Fruit fly (Drosophila melanogaster) whole organism, embryonic: ENCODE results near the gene CG7519.

ENCODE experiments used
- BtbVII ChIP-seq: fragments of 200-800 bp; sonication (Bioruptor generic); optimal IDR thresholded peaks from 3 replicates; lab custom pipeline; 2017; ENCODE audit warnings: missing biosample characterization, mild to moderate bottlenecking, missing genetic modification characterization
- CG10209 ChIP-seq: fragments of 200-800 bp; sonication (Bioruptor generic); optimal IDR thresholded peaks from 3 replicates; lab custom pipeline; 2017; ENCODE audit warnings: missing biosample characterization, mild to moderate bottlenecking, missing genetic modification characterization, missing genetic modification reagents
- CG1024 ChIP-seq: fragments of 200-800 bp; sonication (Bioruptor generic); IDR thresholded peaks from 2 replicates; pipeline ENCODE4 v1.3.6; 2022; ENCODE audit warnings: missing biosample characterization, missing genetic modification characterization
- CG10321 ChIP-seq: fragments of 200-800 bp; sonication (Bioruptor generic); IDR thresholded peaks from 2 replicates; pipeline ENCODE4 v1.3.6; 2022; ENCODE audit warnings: missing biosample characterization, missing genetic modification characterization
- CG10959 ChIP-seq: fragments of 200-800 bp; sonication (Bioruptor generic); IDR thresholded peaks from 2 replicates; pipeline ENCODE4 v1.3.6; 2022; ENCODE audit warnings: missing biosample characterization, missing genetic modification characterization
- CG13775 ChIP-seq: fragments of 200-800 bp; sonication (Bioruptor generic); optimal IDR thresholded peaks from 3 replicates; lab custom pipeline; 2017; ENCODE audit warnings: missing biosample characterization, mild to moderate bottlenecking, missing genetic modification characterization
- CG15011 ChIP-seq: fragments of 200-800 bp; sonication (Bioruptor generic); optimal IDR thresholded peaks from 3 replicates; lab custom pipeline; 2018; ENCODE audit warnings: missing biosample characterization, mild to moderate bottlenecking, missing genetic modification characterization
- CG15479 ChIP-seq: fragments of 200-800 bp; sonication (Bioruptor generic); optimal IDR thresholded peaks from 3 replicates; lab custom pipeline; 2019; ENCODE audit warnings: missing biosample characterization, mild to moderate bottlenecking, missing genetic modification characterization, moderate library complexity
- CG15696 ChIP-seq: fragments of 200-800 bp; sonication (Bioruptor generic); optimal IDR thresholded peaks from 2 replicates; lab custom pipeline; 2019; ENCODE audit warnings: missing biosample characterization, mild to moderate bottlenecking, missing genetic modification characterization, moderate library complexity
- CG1602 ChIP-seq: fragments of 200-800 bp; sonication (Bioruptor generic); optimal IDR thresholded peaks from 3 replicates; lab custom pipeline; 2016; ENCODE audit warnings: missing biosample characterization, missing genetic modification characterization
- CG17328 ChIP-seq: fragments of 200-800 bp; sonication (Bioruptor generic); IDR thresholded peaks from 2 replicates; pipeline ENCODE4 v1.3.6; 2022; ENCODE audit warnings: missing biosample characterization, missing genetic modification characterization
- CG17385 ChIP-seq: fragments of 200-800 bp; sonication (Bioruptor generic); optimal IDR thresholded peaks from 3 replicates; lab custom pipeline; 2018; ENCODE audit warnings: missing biosample characterization, mild to moderate bottlenecking, missing genetic modification characterization
- CG17568 ChIP-seq: fragments of 200-800 bp; sonication (Bioruptor generic); optimal IDR thresholded peaks from 2 replicates; lab custom pipeline; 2018; ENCODE audit warnings: missing biosample characterization, mild to moderate bottlenecking, missing genetic modification characterization, moderate library complexity
- CG1832 ChIP-seq: fragments of 200-800 bp; sonication (Bioruptor generic); optimal IDR thresholded peaks from 2 replicates; lab custom pipeline; 2017; ENCODE audit warnings: missing biosample characterization, mild to moderate bottlenecking, missing genetic modification characterization, inconsistent platforms
- CG3065 ChIP-seq: fragments of 200-800 bp; sonication (Bioruptor generic); optimal IDR thresholded peaks from 2 replicates; lab custom pipeline; 2016; ENCODE audit warnings: missing biosample characterization, missing genetic modification characterization
- CG34224 ChIP-seq: fragments of 200-800 bp; sonication (Bioruptor generic); IDR thresholded peaks from 3 replicates; pipeline ENCODE4 v1.3.6; 2022; ENCODE audit warnings: missing biosample characterization, missing genetic modification characterization; ENCODE audit not compliant: partially characterized antibody
- CG6272 ChIP-seq: fragments of 200-800 bp; sonication (Bioruptor generic); IDR thresholded peaks from 2 replicates; pipeline ENCODE4 v1.3.6; 2022; ENCODE audit warnings: missing biosample characterization, missing genetic modification characterization
- CG7963 ChIP-seq: fragments of 200-800 bp; sonication (Bioruptor generic); IDR thresholded peaks from 3 replicates; pipeline ENCODE4 v1.3.6; 2022; ENCODE audit warnings: missing biosample characterization, missing genetic modification characterization; ENCODE audit not compliant: partially characterized antibody
- CG8924 ChIP-seq: fragments of 200-800 bp; optimal IDR thresholded peaks from 3 replicates; lab custom pipeline; 2019; ENCODE audit warnings: missing biosample characterization, mild to moderate bottlenecking, missing genetic modification characterization, moderate library complexity
- CG9215 ChIP-seq: fragments of 200-800 bp; sonication (Bioruptor generic); IDR thresholded peaks from 2 replicates; pipeline ENCODE4 v1.3.6; 2022; ENCODE audit warnings: missing biosample characterization, missing genetic modification characterization
- CG9609 ChIP-seq: fragments of 200-800 bp; sonication (Bioruptor generic); optimal IDR thresholded peaks from 3 replicates; lab custom pipeline; 2016; ENCODE audit warnings: missing biosample characterization, missing genetic modification characterization
- CoRest ChIP-seq: fragments of 200-800 bp; sonication (Bioruptor generic); optimal IDR thresholded peaks from 3 replicates; lab custom pipeline; 2018; ENCODE audit warnings: missing biosample characterization, mild to moderate bottlenecking, missing genetic modification characterization, moderate library complexity
- Dek ChIP-seq: fragments of 200-800 bp; sonication (Bioruptor generic); optimal IDR thresholded peaks from 3 replicates; lab custom pipeline; 2019; ENCODE audit warnings: missing biosample characterization, mild to moderate bottlenecking, missing genetic modification characterization, moderate library complexity
- Dll ChIP-seq: fragments of 200-800 bp; sonication (Bioruptor generic); IDR thresholded peaks from 4 replicates; pipeline ENCODE4 v1.3.6; 2022; ENCODE audit warnings: missing biosample characterization, missing genetic modification characterization; ENCODE audit not compliant: partially characterized antibody
- Dp ChIP-seq: fragments of 200-800 bp; sonication (Bioruptor generic); optimal IDR thresholded peaks from 2 replicates; lab custom pipeline; 2018; ENCODE audit warnings: missing biosample characterization, mild to moderate bottlenecking, missing genetic modification characterization, moderate library complexity
- Fer2 ChIP-seq: fragments of 200-800 bp; sonication (Bioruptor generic); optimal IDR thresholded peaks from 2 replicates; lab custom pipeline; 2018; ENCODE audit warnings: missing biosample characterization, mild to moderate bottlenecking, missing genetic modification characterization, moderate library complexity
- Fer3 ChIP-seq: fragments of 200-800 bp; sonication (Bioruptor generic); optimal IDR thresholded peaks from 2 replicates; lab custom pipeline; 2018; ENCODE audit warnings: missing biosample characterization, mild to moderate bottlenecking, missing genetic modification characterization, moderate library complexity
- HLHmδ ChIP-seq: fragments of 200-800 bp; sonication (Bioruptor generic); optimal IDR thresholded peaks from 2 replicates; lab custom pipeline; 2018; ENCODE audit warnings: missing biosample characterization, mild to moderate bottlenecking, missing genetic modification characterization, moderate library complexity
- Optix ChIP-seq: fragments of 200-800 bp; sonication (Bioruptor generic); IDR thresholded peaks from 3 replicates; pipeline ENCODE4 v1.3.6; 2022; ENCODE audit warnings: missing biosample characterization, missing genetic modification characterization
- Poxn ChIP-seq: fragments of 200-800 bp; sonication (Bioruptor generic); IDR thresholded peaks from 2 replicates; pipeline ENCODE4 v1.3.6; 2022; ENCODE audit warnings: missing biosample characterization, missing genetic modification characterization
- bsh ChIP-seq, 2 experiments: fragments of 200-800 bp; sonication (Bioruptor generic); optimal IDR thresholded peaks; 2 replicates each; lab custom pipeline; 2017 to 2018; ENCODE audit warnings: mild to moderate bottlenecking in 2 of 2, missing biosample characterization in 2 of 2, missing genetic modification characterization in 2 of 2, moderate library complexity in 1 of 2
- corto ChIP-seq: fragments of 200-800 bp; sonication (Bioruptor generic); optimal IDR thresholded peaks from 2 replicates; lab custom pipeline; 2016; ENCODE audit warnings: missing biosample characterization, mild to moderate bottlenecking, missing genetic modification characterization, moderate library complexity
- emc ChIP-seq: fragments of 200-800 bp; sonication (Bioruptor generic); optimal IDR thresholded peaks from 2 replicates; lab custom pipeline; 2016; ENCODE audit warnings: missing biosample characterization, missing genetic modification characterization
- esg ChIP-seq: fragments of 200-800 bp; sonication (Bioruptor generic); conservative IDR thresholded peaks from 2 replicates; pipeline ENCODE4 v1.3.6; 2022; ENCODE audit warnings: missing biosample characterization, missing genetic modification characterization
- gt ChIP-seq: fragments of 200-800 bp; sonication (Bioruptor generic); IDR thresholded peaks from 2 replicates; pipeline ENCODE4 v1.3.6; 2022; ENCODE audit warnings: missing biosample characterization, missing genetic modification characterization
- kah ChIP-seq: fragments of 200-800 bp; sonication (Bioruptor generic); optimal IDR thresholded peaks from 2 replicates; lab custom pipeline; 2018; ENCODE audit warnings: missing biosample characterization, mild to moderate bottlenecking, missing genetic modification characterization
- lola ChIP-seq, 3 experiments: fragments of >200 bp in 2 of 3; fragments of 200-800 bp in 1 of 3; sonication (Bioruptor generic) in 1 of 3; optimal IDR thresholded peaks; 2 replicates each; lab custom pipeline; 2017 to 2019; ENCODE audit warnings: missing biosample characterization in 3 of 3, missing genetic modification characterization in 3 of 3, mild to moderate bottlenecking in 1 of 3, moderate library complexity in 1 of 3
- maf-S ChIP-seq: fragments of 200-800 bp; sonication (Bioruptor generic); optimal IDR thresholded peaks from 2 replicates; lab custom pipeline; 2016; ENCODE audit warnings: missing biosample characterization, missing genetic modification characterization
- nau ChIP-seq: fragments of 200-800 bp; sonication (Bioruptor generic); optimal IDR thresholded peaks from 3 replicates; lab custom pipeline; 2017; ENCODE audit warnings: missing biosample characterization, mild to moderate bottlenecking, missing genetic modification characterization, missing genetic modification reagents
- p53 ChIP-seq: fragments of 200-800 bp; sonication (Bioruptor generic); optimal IDR thresholded peaks from 2 replicates; lab custom pipeline; 2016; ENCODE audit warnings: missing biosample characterization, missing genetic modification characterization
- pb ChIP-seq: fragments of 200-800 bp; sonication (Bioruptor generic); optimal IDR thresholded peaks from 3 replicates; lab custom pipeline; 2016; ENCODE audit warnings: missing biosample characterization, missing genetic modification characterization
- phol ChIP-seq: fragments of 200-800 bp; sonication (Bioruptor generic); optimal IDR thresholded peaks from 3 replicates; lab custom pipeline; 2018; ENCODE audit warnings: missing biosample characterization, mild to moderate bottlenecking, missing genetic modification characterization, moderate library complexity
- repo ChIP-seq: fragments of 200-800 bp; sonication (Bioruptor generic); optimal IDR thresholded peaks from 2 replicates; lab custom pipeline; 2016; ENCODE audit warnings: missing biosample characterization, missing genetic modification characterization
- seq ChIP-seq: fragments of 200-800 bp; sonication (Bioruptor generic); IDR thresholded peaks from 2 replicates; pipeline ENCODE4 v1.3.6; 2022; ENCODE audit warnings: missing biosample characterization, missing genetic modification characterization
- sima ChIP-seq: fragments of 200-800 bp; sonication (Bioruptor generic); optimal IDR thresholded peaks from 2 replicates; lab custom pipeline; 2016; ENCODE audit warnings: missing biosample characterization, missing genetic modification characterization
- trem ChIP-seq: fragments of 200-800 bp; optimal IDR thresholded peaks from 3 replicates; lab custom pipeline; 2019; ENCODE audit warnings: missing biosample characterization, mild to moderate bottlenecking, missing genetic modification characterization, moderate library complexity
- twi ChIP-seq: fragments of 200-800 bp; optimal IDR thresholded peaks from 2 replicates; lab custom pipeline; 2019; ENCODE audit warnings: missing biosample characterization, mild to moderate bottlenecking, missing genetic modification characterization, moderate library complexity
- unpg ChIP-seq: fragments of 200-800 bp; sonication (Bioruptor generic); optimal IDR thresholded peaks from 3 replicates; lab custom pipeline; 2018; ENCODE audit warnings: missing biosample characterization, mild to moderate bottlenecking, missing genetic modification characterization, moderate library complexity
- vfl ChIP-seq: fragments of 200-800 bp; sonication (Bioruptor generic); optimal IDR thresholded peaks from 2 replicates; lab custom pipeline; 2016; ENCODE audit warnings: missing biosample characterization, missing genetic modification characterization
- vvl ChIP-seq: fragments of 200-800 bp; sonication (Bioruptor generic); IDR thresholded peaks from 2 replicates; pipeline ENCODE4 v1.3.6; 2022; ENCODE audit warnings: missing biosample characterization, missing genetic modification characterization
- zen2 ChIP-seq: fragments of 200-800 bp; sonication (Bioruptor generic); IDR thresholded peaks from 3 replicates; pipeline ENCODE4 v1.3.6; 2022; ENCODE audit warnings: missing biosample characterization, missing genetic modification characterization; ENCODE audit not compliant: partially characterized antibody

The CG7519 gene

dm6 chr3L:21462860-21463259, 30.0 kb upstream of the CG7519 start (continued):
- TF ChIP-seq Poxn (GFP tag; lab: Robert Waterston, UW) (no peak), Dp (GFP tag; lab: Kevin White, UChicago) (no peak), lola (GFP tag; optimal IDR thresholded peaks at IDR 0.05; lab: Kevin White, UChicago) (peak in 1 of 3 experiments; percentile 75), emc (GFP tag; lab: Kevin White, UChicago) (no peak), Dek (tag; lab: Kevin White, UChicago) (no peak), sima (GFP tag; lab: Kevin White, UChicago) (no peak), CG1024 (no peak), pb (GFP tag; lab: Kevin White, UChicago) (no peak), maf-S (no peak), nau (GFP tag; lab: Kevin White, UChicago) (no peak), CG17568 (GFP tag; lab: Kevin White, UChicago) (no peak), Fer2 (tag; lab: Kevin White, UChicago) (no peak), CG7963 (GFP tag; lab: Robert Waterston, UW) (no peak), Fer3 (tag; lab: Kevin White, UChicago) (no peak), corto (GFP tag; lab: Kevin White, UChicago) (no peak), p53 (GFP tag; lab: Kevin White, UChicago) (no peak), bsh (GFP tag; optimal IDR thresholded peaks at IDR 0.05; lab: Kevin White, UChicago) (peak in 1 of 2 experiments; percentile 33), BtbVII (GFP tag; lab: Kevin White, UChicago) (no peak), zen2 (GFP tag; lab: Robert Waterston, UW) (no peak), CG1832 (no peak), esg (GFP tag; lab: Robert Waterston, UW) (no peak), vvl (no peak), Optix (GFP tag; lab: Robert Waterston, UW) (no peak), gt (GFP tag; lab: Robert Waterston, UW) (no peak), CoRest (peak; percentile 22), CG13775 (GFP tag; lab: Kevin White, UChicago) (peak; percentile 39), kah (GFP tag; lab: Kevin White, UChicago) (no peak), vfl (GFP tag; lab: Kevin White, UChicago) (no peak), CG15696 (tag; lab: Kevin White, UChicago) (peak; percentile 49), CG8924 (tag; lab: Kevin White, UChicago) (peak; percentile 10), CG9609 (GFP tag; lab: Kevin White, UChicago) (no peak), CG17385 (GFP tag; lab: Kevin White, UChicago) (no peak), unpg (no peak), seq (GFP tag; lab: Robert Waterston, UW) (no peak), CG34224 (GFP tag; lab: Robert Waterston, UW) (no peak), CG15479 (GFP tag; lab: Kevin White, UChicago) (no peak), CG9215 (GFP tag; lab: Robert Waterston, UW) (no peak), CG3065 (no peak), CG10959 (GFP tag; lab: Robert Waterston, UW) (0 out of 2 replicates have a peak, but pooled peaks have one; percentile 9), CG6272 (GFP tag; lab: Robert Waterston, UW) (no peak), twi (no peak), phol (tag; lab: Kevin White, UChicago) (peak; percentile 58), trem (tag; lab: Kevin White, UChicago) (peak; percentile 10), HLHmδ (GFP tag; lab: Kevin White, UChicago) (no peak), Dll (GFP tag; lab: Robert Waterston, UW) (no peak), CG10321 (no peak), repo (GFP tag; lab: Kevin White, UChicago) (no peak), CG15011 (GFP tag; lab: Kevin White, UChicago) (no peak), CG17328 (GFP tag; lab: Robert Waterston, UW) (no peak), CG1602 (GFP tag; lab: Kevin White, UChicago) (peak; percentile 1), CG10209 (GFP tag; lab: Kevin White, UChicago) (no peak)
